Worm (Caenorhabditis elegans) whole organism, young adult: ENCODE measurements around the gene W07G1.7.

Experiments
- C06A6.2 ChIP-seq: fragments of 200-800 bp; sonication (Bioruptor generic); conservative IDR thresholded peaks from 2 replicates; pipeline ENCODE4 v1.3.6; 2022; ENCODE audit warnings: missing genetic modification characterization, missing compliant biosample characterization
- F22D6.2 ChIP-seq: sonication (generic microtip); optimal IDR thresholded peaks from 2 replicates; lab custom pipeline; 2016; ENCODE audit warnings: mild to moderate bottlenecking, missing genetic modification characterization, missing compliant biosample characterization
- F49E8.2 ChIP-seq: sonication (generic microtip); optimal IDR thresholded peaks from 3 replicates; lab custom pipeline; 2017; ENCODE audit warnings: missing genetic modification characterization, mild to moderate bottlenecking, missing compliant biosample characterization, antibody characterized with exemption, moderate library complexity; ENCODE audit not compliant: insufficient read depth
- Y79H2A.3 ChIP-seq: fragments of 200-800 bp; sonication (Bioruptor generic); conservative IDR thresholded peaks from 2 replicates; pipeline ENCODE4 v1.3.6; 2022; ENCODE audit warnings: missing genetic modification reagents, missing genetic modification characterization, missing compliant biosample characterization
- ama-1 ChIP-seq, 3 experiments: fragments of 150-350 bp in 1 of 3; sonication (generic microtip) in 2 of 3; optimal IDR thresholded peaks; 2 replicates each; lab custom pipeline; 2014 to 2018; ENCODE audit warnings: missing biosample characterization in 2 of 3, missing genetic modification characterization in 2 of 3, missing genetic modification reagents in 2 of 3
- cebp-1 ChIP-seq, 2 experiments: fragments of 200-800 bp in 1 of 2; sonication (Bioruptor generic) in 1 of 2; sonication (generic microtip) in 1 of 2; IDR thresholded peaks in 1 of 2; optimal IDR thresholded peaks in 1 of 2; 2 replicates each; pipeline versions ENCODE4 v1.3.6 to Lab custom; 2017 to 2022; ENCODE audit warnings: missing compliant biosample characterization in 2 of 2, missing genetic modification characterization in 2 of 2, mild to moderate bottlenecking in 1 of 2, missing genetic modification reagents in 1 of 2, moderate library complexity in 1 of 2
- ceh-100 ChIP-seq: fragments of 200-800 bp; sonication (Bioruptor generic); IDR thresholded peaks from 2 replicates; pipeline ENCODE4 v1.3.6; 2022; ENCODE audit warnings: missing genetic modification reagents, missing genetic modification characterization, missing compliant biosample characterization
- die-1 ChIP-seq: sonication (generic microtip); optimal IDR thresholded peaks from 2 replicates; lab custom pipeline; 2016; ENCODE audit warnings: missing genotype, mild to moderate bottlenecking, missing genetic modification characterization, missing compliant biosample characterization
- dpff-1 ChIP-seq: sonication (generic microtip); optimal IDR thresholded peaks from 2 replicates; lab custom pipeline; 2017; ENCODE audit warnings: mild to moderate bottlenecking, missing genetic modification characterization, missing compliant biosample characterization
- lin-35 ChIP-seq, 3 experiments: fragments of 150-350 bp in 2 of 3; sonication (generic microtip) in 1 of 3; optimal IDR thresholded peaks; 2 replicates each; lab custom pipeline; 2014 to 2018; ENCODE audit warnings: missing biosample characterization in 3 of 3, missing genetic modification characterization in 3 of 3, missing genetic modification reagents in 3 of 3
- mel-28 ChIP-seq: sonication (generic microtip); optimal IDR thresholded peaks from 2 replicates; lab custom pipeline; 2016; ENCODE audit warnings: borderline replicate concordance, mild to moderate bottlenecking, missing genetic modification characterization, missing compliant biosample characterization
- rec-8 ChIP-seq, 2 experiments: sonication (generic microtip); optimal IDR thresholded peaks; 2 replicates each; lab custom pipeline; 2016; ENCODE audit warnings: mild to moderate bottlenecking in 2 of 2, missing genetic modification characterization in 2 of 2, missing genetic modification reagents in 2 of 2, missing genotype in 2 of 2, missing biosample characterization in 1 of 2, missing compliant biosample characterization in 1 of 2, moderate library complexity in 1 of 2
- somi-1 ChIP-seq: fragments of 200-800 bp; sonication (Bioruptor generic); optimal IDR thresholded peaks from 2 replicates; lab custom pipeline; 2018; ENCODE audit warnings: mild to moderate bottlenecking, missing genetic modification characterization, missing compliant biosample characterization
- unc-62 ChIP-seq: fragments of 150-350 bp; optimal IDR thresholded peaks from 2 replicates; lab custom pipeline; 2014; ENCODE audit warnings: missing biosample characterization, missing genetic modification reagents, missing genetic modification characterization

DNA sequence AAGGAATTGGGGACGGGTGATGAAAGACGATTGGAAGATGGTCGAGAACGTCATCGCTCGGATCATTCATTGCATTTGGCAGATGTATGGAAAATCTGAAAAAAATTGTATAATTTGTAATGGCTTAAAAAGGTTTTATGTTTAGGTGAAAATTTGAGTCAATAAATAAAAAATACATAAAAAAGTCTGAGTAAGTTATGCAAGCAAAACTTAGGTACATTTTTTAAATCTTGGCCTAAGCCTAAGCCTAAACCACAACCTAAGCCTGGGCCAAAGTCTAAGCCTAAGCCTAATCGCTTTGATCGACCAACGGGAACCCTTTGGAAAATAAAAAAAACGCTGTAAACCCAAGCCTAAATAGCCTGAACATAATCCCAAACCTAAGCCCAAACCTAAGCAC lies 34.2 kb downstream of the W07G1.7 start, which contains the start of gene hot-3:
- TF ChIP-seq unc-62 (GFP tag; lab: Kevin White, UChicago) (no peak), Y79H2A.3 (GFP tag; lab: Robert Waterston, UW) (no peak), dpff-1 (tag; lab: Kevin White, UChicago) (no peak), F49E8.2 (no peak), somi-1 (GFP tag; lab: Kevin White, UChicago) (no peak), ceh-100 (GFP tag; lab: Robert Waterston, UW) (no peak), lin-35 (GFP tag; optimal IDR thresholded peaks at IDR 0.05; lab: Kevin White, UChicago) (no peak), F22D6.2 (tag; lab: Kevin White, UChicago) (no peak), ama-1 (optimal IDR thresholded peaks at IDR 0.05; lab: Kevin White, UChicago) (no peak), ama-1 (GFP tag; optimal IDR thresholded peaks at IDR 0.05; lab: Kevin White, UChicago) (no peak), mel-28 (tag; lab: Kevin White, UChicago) (no peak), cebp-1 (GFP tag; IDR thresholded peaks at IDR 0.05; lab: Robert Waterston, UW) (no peak), cebp-1 (tag; optimal IDR thresholded peaks at IDR 0.05; lab: Kevin White, UChicago) (no peak), die-1 (no peak), rec-8 (tag; optimal IDR thresholded peaks at IDR 0.05; lab: Kevin White, UChicago) (no peak), C06A6.2 (GFP tag; lab: Robert Waterston, UW) (no peak)
